Fruit fly (Drosophila melanogaster): ENCODE results near the gene Lcp65Ae.

The Lcp65Ae gene

dm6 chr3L:6124616-6125408 is 13.1 kb downstream of the Lcp65Ae start (continued):
- TF ChIP-seq pan (optimal IDR thresholded peaks at IDR 0.05) (no peak), h (GFP tag; optimal IDR thresholded peaks at IDR 0.05) (no peak), br (GFP tag; optimal IDR thresholded peaks at IDR 0.05) (no peak)

dm6 chr3L:6116881-6117280 is 21.0 kb downstream of the Lcp65Ae start:
- no peak for TF ChIP-seq Vsx2 (GFP tag; optimal IDR thresholded peaks at IDR 0.05; ENCODE audit: partially characterized antibody)
- no peak for TF ChIP-seq pan (optimal IDR thresholded peaks at IDR 0.05)
- no peak for TF ChIP-seq HLH106 (tag; optimal IDR thresholded peaks at IDR 0.05)
- TF ChIP-seq Mio (GFP tag; optimal IDR thresholded peaks at IDR 0.05) = no peak
- no peak for TF ChIP-seq usp (GFP tag; optimal IDR thresholded peaks at IDR 0.05)
- TF ChIP-seq CG32264 (GFP tag; optimal IDR thresholded peaks at IDR 0.05) = no peak
- TF ChIP-seq dmrt93B (GFP tag; optimal IDR thresholded peaks at IDR 0.05) = no peak
- no peak for TF ChIP-seq lola (GFP tag; optimal IDR thresholded peaks at IDR 0.05)
- TF ChIP-seq N (GFP tag; optimal IDR thresholded peaks at IDR 0.05) = no peak
- no peak for TF ChIP-seq dl (GFP tag; optimal IDR thresholded peaks at IDR 0.05; ENCODE audit: insufficient read depth in 1 of 2, partially characterized antibody in 2 of 2)
- TF ChIP-seq CrebA (GFP tag; optimal IDR thresholded peaks at IDR 0.05; ENCODE audit: borderline replicate concordance) = no peak
- no peak for TF ChIP-seq jim (GFP tag; optimal IDR thresholded peaks at IDR 0.05)
- no peak for TF ChIP-seq sv (GFP tag; optimal IDR thresholded peaks at IDR 0.05)
- no peak for TF ChIP-seq brk (GFP tag; optimal IDR thresholded peaks at IDR 0.05)
- TF ChIP-seq h (GFP tag; optimal IDR thresholded peaks at IDR 0.05) = no peak
- TF ChIP-seq ey (GFP tag; optimal IDR thresholded peaks at IDR 0.05) = no peak
- TF ChIP-seq Dfd (GFP tag; optimal IDR thresholded peaks at IDR 0.05) = no peak
- no peak for TF ChIP-seq GATAd (GFP tag; optimal IDR thresholded peaks at IDR 0.05)
- TF ChIP-seq CG9705 (GFP tag; optimal IDR thresholded peaks at IDR 0.05) = no peak
- no peak for TF ChIP-seq woc (GFP tag; optimal IDR thresholded peaks at IDR 0.05)

- TF ChIP-seq sv (GFP tag; optimal IDR thresholded peaks at IDR 0.05) (no peak), Sp1 (GFP tag; optimal IDR thresholded peaks at IDR 0.05) (no peak), Mio (GFP tag; optimal IDR thresholded peaks at IDR 0.05) (no peak), CrebA (GFP tag; optimal IDR thresholded peaks at IDR 0.05; ENCODE audit: borderline replicate concordance) (no peak), Abd-B (GFP tag; optimal IDR thresholded peaks at IDR 0.05) (no peak), usp (GFP tag; optimal IDR thresholded peaks at IDR 0.05) (no peak), fru (GFP tag; optimal IDR thresholded peaks at IDR 0.05) (no peak)
Measured at dm6 chr3L:6115505-6115904, 22.4 kb downstream of the Lcp65Ae start.

dm6 chr3L:6111458-6111857 is 26.5 kb downstream of the Lcp65Ae start:
- TF ChIP-seq N (GFP tag; optimal IDR thresholded peaks at IDR 0.05) (no peak), Mio (GFP tag; optimal IDR thresholded peaks at IDR 0.05) (no peak), psq (GFP tag; optimal IDR thresholded peaks at IDR 0.05) (no peak)

DNA sequence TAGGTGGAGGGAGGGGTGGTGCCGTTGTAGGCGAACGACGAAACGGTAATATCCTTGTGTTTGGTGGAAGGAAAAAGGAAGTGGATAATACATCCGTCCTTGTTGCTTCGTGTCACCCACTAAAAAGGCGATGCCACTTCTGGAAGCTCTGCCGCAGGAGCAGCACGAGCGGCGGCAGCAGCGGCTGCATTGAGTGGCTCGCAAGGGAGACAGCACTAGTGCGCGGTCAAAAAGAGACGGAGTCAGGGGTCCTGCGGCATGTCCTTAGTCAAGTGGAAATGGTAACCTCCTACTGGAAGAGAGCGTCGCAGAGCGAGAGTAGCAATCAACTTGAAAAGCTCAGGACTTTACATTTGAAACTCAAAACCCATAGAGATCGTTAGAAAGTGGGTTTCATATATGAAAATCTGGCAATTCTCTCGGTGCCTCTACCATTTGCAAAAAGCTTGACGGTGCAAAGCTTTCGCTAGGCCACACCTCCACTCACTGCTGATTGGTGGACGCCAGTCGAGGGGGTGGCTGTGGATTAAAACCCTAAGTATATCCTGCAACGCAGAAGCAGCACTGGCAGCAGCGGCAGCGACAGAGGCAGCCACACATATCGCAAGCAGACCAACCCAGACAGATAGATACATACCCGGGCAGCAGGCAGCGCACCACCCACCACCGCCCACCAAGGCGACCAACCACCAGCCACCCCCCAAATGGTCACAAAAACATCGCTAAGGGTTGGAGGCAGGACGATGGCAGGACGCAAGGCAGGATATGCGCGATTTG is 27.1 kb downstream of the Lcp65Ae start:
- TF ChIP-seq Rel (GFP tag; optimal IDR thresholded peaks at IDR 0.05) (no peak), Rel (tag; optimal IDR thresholded peaks at IDR 0.05) (no peak), foxo (GFP tag; optimal IDR thresholded peaks at IDR 0.05) (no peak), dl (GFP tag; optimal IDR thresholded peaks at IDR 0.05; ENCODE audit: insufficient read depth in 1 of 2, partially characterized antibody in 2 of 2) (no peak), pan (optimal IDR thresholded peaks at IDR 0.05) (no peak), Sp1 (GFP tag; optimal IDR thresholded peaks at IDR 0.05) (no peak), OdsH (GFP tag; optimal IDR thresholded peaks at IDR 0.05) (no peak)

All from whole organism, wandering third instar larva.